Fruit fly (Drosophila melanogaster): ENCODE data around the gene D19B.

- no peak for TF ChIP-seq h (optimal IDR thresholded peaks at IDR 0.05)
- no peak for TF ChIP-seq ttk (optimal IDR thresholded peaks at IDR 0.05)
- TF ChIP-seq Sin3A (optimal IDR thresholded peaks at IDR 0.05) = no peak
Observed at dm6 chr3L:6136691-6137090, 48.0 kb downstream of the D19B start, which contains the start of gene Lcp65Af.
